Worm (Caenorhabditis elegans) whole organism, L4/young adult: ENCODE results near the gene npp-5.
"Not testable (repeated sequence)": the region's sequence is repeated elsewhere in the genome, so short reads cannot be mapped to it uniquely, and the experiment has no call there.

Experiments
- W03F9.2 ChIP-seq: fragments of 150-350 bp; optimal IDR thresholded peaks from 2 replicates; lab custom pipeline; 2014; ENCODE audit warnings: missing biosample characterization, missing genetic modification characterization
- dao-5 ChIP-seq: sonication (generic microtip); optimal IDR thresholded peaks from 2 replicates; lab custom pipeline; 2016; ENCODE audit warnings: missing genotype, missing genetic modification characterization, moderate library complexity, missing compliant biosample characterization
- him-1 ChIP-seq: sonication (generic microtip); optimal IDR thresholded peaks from 2 replicates; lab custom pipeline; 2016; ENCODE audit warnings: missing genotype, missing genetic modification reagents, missing genetic modification characterization, missing compliant biosample characterization

The npp-5 gene

ce11 chrII:11572944-11573343 lies 26.7 kb downstream of the npp-5 start, which contains the start of gene F54D5.2:
Gene F54D5.2, plus strand, starts transcription at chrII:11573180.
- TF ChIP-seq him-1 (tag; lab: Kevin White, UChicago) (no peak), dao-5 (tag; lab: Kevin White, UChicago) (no peak), W03F9.2 (tag; lab: Kevin White, UChicago) (no peak)

ce11 chrII:11571260-11571854 lies 28.3 kb downstream of the npp-5 start, which contains the start of gene F54D5.3:
Gene F54D5.3, plus strand, starts transcription at chrII:11571805.
- TF ChIP-seq dao-5 (tag; lab: Kevin White, UChicago) (no peak), W03F9.2 (tag; lab: Kevin White, UChicago) (no peak), him-1 (tag; lab: Kevin White, UChicago) (no peak)

- TF ChIP-seq W03F9.2 (tag; lab: Kevin White, UChicago) (no peak), him-1 (tag; lab: Kevin White, UChicago) (no peak), dao-5 (tag; lab: Kevin White, UChicago) (no peak)
Observed at ce11 chrII:11569213-11569868, 30.3 kb downstream of the npp-5 start, which contains the start of the genes F54D5.23 and F54D5.4. Gene F54D5.23, minus strand, starts transcription at chrII:11569287. Gene F54D5.4, plus strand, starts transcription at chrII:11569818.

- no peak for TF ChIP-seq him-1 (tag; lab: Kevin White, UChicago)
- TF ChIP-seq dao-5 (tag; lab: Kevin White, UChicago), result no peak
- no peak for TF ChIP-seq W03F9.2 (tag; lab: Kevin White, UChicago)
Observed at ce11 chrII:11568670-11569069, 30.9 kb downstream of the npp-5 start.

ce11 chrII:11566970-11567711 lies 32.5 kb downstream of the npp-5 start, which contains the start of gene F54D5.5:
Gene F54D5.5, minus strand, starts transcription at chrII:11567020.
- TF ChIP-seq him-1 (tag; lab: Kevin White, UChicago) (no peak), W03F9.2 (tag; lab: Kevin White, UChicago) (no peak), dao-5 (tag; lab: Kevin White, UChicago) (no peak)

- TF ChIP-seq him-1 (tag; lab: Kevin White, UChicago) (no peak), dao-5 (tag; lab: Kevin White, UChicago) (no peak), W03F9.2 (tag; lab: Kevin White, UChicago) (no peak)
Observed at ce11 chrII:11564127-11564526, 35.5 kb downstream of the npp-5 start, which contains the start of gene F54D5.15. Gene F54D5.15, minus strand, starts transcription at chrII:11564227.

- TF ChIP-seq W03F9.2 (tag; lab: Kevin White, UChicago) (no peak), dao-5 (tag; lab: Kevin White, UChicago) (no peak), him-1 (tag; lab: Kevin White, UChicago) (no peak)
Observed at ce11 chrII:11556338-11556737, 43.3 kb downstream of the npp-5 start, which contains the start of gene F54D5.17. Gene F54D5.17, plus strand, starts transcription at chrII:11556638.

- TF ChIP-seq him-1 (tag; lab: Kevin White, UChicago) (no peak), dao-5 (tag; lab: Kevin White, UChicago) (no peak), W03F9.2 (tag; lab: Kevin White, UChicago) (no peak)
Observed at ce11 chrII:11555634-11556033, 44.0 kb downstream of the npp-5 start, which contains the start of gene F54D5.24. Gene F54D5.24, plus strand, starts transcription at chrII:11555949.

ce11 chrII:11551981-11552380 lies 47.6 kb downstream of the npp-5 start, which contains the start of gene dhgd-1:
Gene dhgd-1, minus strand, starts transcription at chrII:11552081.
- not testable (repeated sequence) for TF ChIP-seq dao-5, W03F9.2, him-1 (tag; lab: Kevin White, UChicago)

ce11 chrII:11547254-11547687 lies 52.3 kb downstream of the npp-5 start, which contains the start of gene F54D5.7:
Gene F54D5.7, plus strand, starts transcription at chrII:11547517.
- TF ChIP-seq dao-5 (tag; lab: Kevin White, UChicago), result no peak
- peak; percentile 30 for TF ChIP-seq W03F9.2 (tag; lab: Kevin White, UChicago)
